Worm (Caenorhabditis elegans) whole organism, early embryonic: ENCODE results near the gene F49C12.12.

Experiments
- F13C5.2 ChIP-seq: sonication (generic microtip); optimal IDR thresholded peaks from 2 replicates; lab custom pipeline; 2017; ENCODE audit warnings: mild to moderate bottlenecking, missing genetic modification characterization, inconsistent platforms, missing compliant biosample characterization
- aly-1 ChIP-seq: sonication (generic microtip); optimal IDR thresholded peaks from 2 replicates; lab custom pipeline; 2016; ENCODE audit warnings: missing genetic modification characterization, missing compliant biosample characterization
- ama-1 ChIP-seq: fragments of 150-350 bp; optimal IDR thresholded peaks from 2 replicates; lab custom pipeline; 2014
- ceh-13 ChIP-seq: fragments of 200-800 bp; sonication (Bioruptor generic); optimal IDR thresholded peaks from 2 replicates; lab custom pipeline; 2018; ENCODE audit warnings: mild to moderate bottlenecking, missing genetic modification characterization, missing compliant biosample characterization
- flt-1 ChIP-seq: fragments of 200-800 bp; sonication (Bioruptor generic); IDR thresholded peaks from 2 replicates; pipeline ENCODE4 v1.3.6; 2022; ENCODE audit warnings: missing genetic modification characterization, missing compliant biosample characterization
- hmg-4 ChIP-seq: fragments of 200-800 bp; sonication (Bioruptor generic); optimal IDR thresholded peaks from 2 replicates; lab custom pipeline; 2018; ENCODE audit warnings: mild to moderate bottlenecking, missing genetic modification characterization, missing compliant biosample characterization
- tbx-37 ChIP-seq: fragments of 200-800 bp; sonication (Bioruptor generic); conservative IDR thresholded peaks from 2 replicates; pipeline ENCODE4 v1.3.6; 2022; ENCODE audit warnings: missing genetic modification reagents, missing genetic modification characterization, missing compliant biosample characterization
- tra-4 ChIP-seq: sonication (generic microtip); optimal IDR thresholded peaks from 2 replicates; lab custom pipeline; 2017; ENCODE audit warnings: missing genetic modification characterization, missing compliant biosample characterization

- TF ChIP-seq hmg-4 (GFP tag; lab: Kevin White, UChicago) (no peak), ama-1 (lab: Kevin White, UChicago) (no peak), flt-1 (no peak), F13C5.2 (tag; lab: Kevin White, UChicago) (no peak), ceh-13 (no peak), aly-1 (tag; lab: Kevin White, UChicago) (no peak), tbx-37 (no peak), tra-4 (tag; lab: Kevin White, UChicago) (no peak)
Measured at ce11 chrIV:9353728-9354127, 32.8 kb upstream of the F49C12.12 start.
